Fruit fly (Drosophila melanogaster) whole organism, embryonic: ENCODE data around the gene lark.

Source experiments
- Awh ChIP-seq: fragments of 200-800 bp; sonication (Bioruptor generic); IDR thresholded peaks from 2 replicates; pipeline ENCODE4, ENCODE4 v1.3.6; 2022; ENCODE audit warnings: missing biosample characterization, missing genetic modification characterization
- CG10147 ChIP-seq: fragments of 200-800 bp; sonication (Bioruptor generic); optimal IDR thresholded peaks from 2 replicates; lab custom pipeline; 2019; ENCODE audit warnings: missing biosample characterization, mild to moderate bottlenecking, missing genetic modification characterization, moderate library complexity
- CG11093 ChIP-seq: fragments of 200-800 bp; sonication (Bioruptor generic); IDR thresholded peaks from 3 replicates; pipeline ENCODE4 v1.3.6; 2022; ENCODE audit warnings: missing biosample characterization, missing genetic modification characterization
- CG11398 ChIP-seq: fragments of 200-800 bp; sonication (Bioruptor generic); optimal IDR thresholded peaks from 2 replicates; lab custom pipeline; 2016; ENCODE audit warnings: missing biosample characterization, missing genetic modification characterization
- CG1603 ChIP-seq: fragments of 200-800 bp; sonication (Bioruptor generic); optimal IDR thresholded peaks from 2 replicates; lab custom pipeline; 2019; ENCODE audit warnings: missing biosample characterization, mild to moderate bottlenecking, missing genetic modification characterization, moderate library complexity
- CG16863 ChIP-seq: fragments of 200-800 bp; sonication (Bioruptor generic); optimal IDR thresholded peaks from 3 replicates; lab custom pipeline; 2016; ENCODE audit warnings: missing biosample characterization, missing genetic modification characterization
- CG17359 ChIP-seq: fragments of 200-800 bp; sonication (Bioruptor generic); optimal IDR thresholded peaks from 3 replicates; lab custom pipeline; 2018; ENCODE audit warnings: missing biosample characterization, mild to moderate bottlenecking, missing genetic modification characterization, moderate library complexity
- CG17829 ChIP-seq: fragments of 200-800 bp; optimal IDR thresholded peaks from 2 replicates; lab custom pipeline; 2019; ENCODE audit warnings: missing biosample characterization, mild to moderate bottlenecking, missing genetic modification characterization, moderate library complexity
- CG1832 ChIP-seq: fragments of 200-800 bp; sonication (Bioruptor generic); optimal IDR thresholded peaks from 2 replicates; lab custom pipeline; 2017; ENCODE audit warnings: missing biosample characterization, mild to moderate bottlenecking, missing genetic modification characterization, inconsistent platforms
- CG18764 ChIP-seq: fragments of 200-800 bp; sonication (Bioruptor generic); optimal IDR thresholded peaks from 3 replicates; lab custom pipeline; 2016; ENCODE audit warnings: missing biosample characterization, missing genetic modification characterization
- CG2116 ChIP-seq: fragments of 200-800 bp; sonication (Bioruptor generic); optimal IDR thresholded peaks from 3 replicates; lab custom pipeline; 2018; ENCODE audit warnings: missing biosample characterization, mild to moderate bottlenecking, missing genetic modification characterization
- CG32767 ChIP-seq: fragments of 200-800 bp; sonication (Bioruptor generic); IDR thresholded peaks from 2 replicates; pipeline ENCODE4 v1.3.6; 2022; ENCODE audit warnings: missing biosample characterization, missing genetic modification characterization
- CG3838 ChIP-seq: fragments of 200-800 bp; sonication (Bioruptor generic); optimal IDR thresholded peaks from 3 replicates; lab custom pipeline; 2016; ENCODE audit warnings: missing biosample characterization, missing genetic modification characterization
- CG4617 ChIP-seq: fragments of 200-800 bp; sonication (Bioruptor generic); optimal IDR thresholded peaks from 3 replicates; lab custom pipeline; 2016; ENCODE audit warnings: missing biosample characterization, missing genetic modification characterization, borderline replicate concordance
- CG6689 ChIP-seq: fragments of 200-800 bp; sonication (Bioruptor generic); IDR thresholded peaks from 2 replicates; pipeline ENCODE4 v1.3.6; 2022; ENCODE audit warnings: missing biosample characterization, missing genetic modification characterization
- CG7987 ChIP-seq: fragments of 200-800 bp; sonication (Bioruptor generic); optimal IDR thresholded peaks from 2 replicates; lab custom pipeline; 2018; ENCODE audit warnings: missing biosample characterization, mild to moderate bottlenecking, missing genetic modification characterization, moderate library complexity
- CG8359 ChIP-seq: fragments of 200-800 bp; sonication (Bioruptor generic); optimal IDR thresholded peaks from 2 replicates; lab custom pipeline; 2017; ENCODE audit warnings: missing biosample characterization, mild to moderate bottlenecking, missing genetic modification characterization, borderline replicate concordance
- Deaf1 ChIP-seq: fragments of 200-800 bp; optimal IDR thresholded peaks from 3 replicates; lab custom pipeline; 2019; ENCODE audit warnings: missing biosample characterization, mild to moderate bottlenecking, missing genetic modification characterization, moderate library complexity
- Dip3 ChIP-seq: fragments of 200-800 bp; sonication (Bioruptor generic); optimal IDR thresholded peaks from 3 replicates; lab custom pipeline; 2016; ENCODE audit warnings: missing biosample characterization, missing genetic modification characterization
- Dll ChIP-seq: fragments of 200-800 bp; sonication (Bioruptor generic); IDR thresholded peaks from 4 replicates; pipeline ENCODE4 v1.3.6; 2022; ENCODE audit warnings: missing biosample characterization, missing genetic modification characterization; ENCODE audit not compliant: partially characterized antibody
- Doc3 ChIP-seq: fragments of 200-800 bp; sonication (Bioruptor generic); IDR thresholded peaks from 3 replicates; pipeline ENCODE4 v1.3.6; 2022; ENCODE audit warnings: missing biosample characterization, missing genetic modification characterization; ENCODE audit not compliant: partially characterized antibody
- E2f1 ChIP-seq: fragments of 200-800 bp; sonication (Bioruptor generic); IDR thresholded peaks from 2 replicates; pipeline ENCODE4 v1.3.6; 2022; ENCODE audit warnings: missing biosample characterization, missing genetic modification characterization
- H15 ChIP-seq: fragments of 200-800 bp; sonication (Bioruptor generic); IDR thresholded peaks from 3 replicates; pipeline ENCODE4 v1.3.6; 2022; ENCODE audit warnings: missing biosample characterization, missing genetic modification characterization
- HHEX ChIP-seq: fragments of 200-800 bp; sonication (Bioruptor generic); optimal IDR thresholded peaks from 3 replicates; lab custom pipeline; 2017; ENCODE audit warnings: missing biosample characterization, mild to moderate bottlenecking, missing genetic modification characterization, missing genetic modification reagents
- Meics ChIP-seq: fragments of 200-800 bp; sonication (Bioruptor generic); optimal IDR thresholded peaks from 2 replicates; lab custom pipeline; 2017; ENCODE audit warnings: missing biosample characterization, mild to moderate bottlenecking, missing genetic modification characterization
- Mes4 ChIP-seq: fragments of 200-800 bp; sonication (Bioruptor generic); optimal IDR thresholded peaks from 2 replicates; lab custom pipeline; 2016; ENCODE audit warnings: missing biosample characterization, missing genetic modification characterization
- NfI ChIP-seq: fragments of 200-800 bp; sonication (Bioruptor generic); optimal IDR thresholded peaks from 3 replicates; lab custom pipeline; 2018; ENCODE audit warnings: missing biosample characterization, mild to moderate bottlenecking, missing genetic modification characterization, moderate library complexity
- Poxn ChIP-seq: fragments of 200-800 bp; sonication (Bioruptor generic); IDR thresholded peaks from 2 replicates; pipeline ENCODE4 v1.3.6; 2022; ENCODE audit warnings: missing biosample characterization, missing genetic modification characterization
- Spps ChIP-seq: fragments of 200-800 bp; sonication (Bioruptor generic); optimal IDR thresholded peaks from 2 replicates; lab custom pipeline; 2018; ENCODE audit warnings: missing biosample characterization, mild to moderate bottlenecking, missing genetic modification characterization
- Sry-δ ChIP-seq: fragments of 200-800 bp; sonication (Bioruptor generic); optimal IDR thresholded peaks from 2 replicates; lab custom pipeline; 2016; ENCODE audit warnings: missing biosample characterization, missing genetic modification characterization
- Usf ChIP-seq: fragments of 200-800 bp; sonication (Bioruptor generic); optimal IDR thresholded peaks from 2 replicates; lab custom pipeline; 2017; ENCODE audit warnings: missing genotype, missing biosample characterization, missing genetic modification characterization
- Xrp1 ChIP-seq: fragments of 200-800 bp; sonication (Bioruptor generic); IDR thresholded peaks from 2 replicates; pipeline ENCODE4 v1.3.6; 2022; ENCODE audit warnings: missing biosample characterization, missing genetic modification characterization
- bigmax ChIP-seq: fragments of 200-800 bp; sonication (Bioruptor generic); optimal IDR thresholded peaks from 2 replicates; lab custom pipeline; 2018; ENCODE audit warnings: missing biosample characterization, mild to moderate bottlenecking, missing genetic modification characterization
- ems ChIP-seq: fragments of 200-800 bp; sonication (Bioruptor generic); optimal IDR thresholded peaks from 3 replicates; lab custom pipeline; 2016; ENCODE audit warnings: missing biosample characterization, missing genetic modification characterization
- eyg ChIP-seq: fragments of 200-800 bp; sonication (Bioruptor generic); optimal IDR thresholded peaks from 3 replicates; lab custom pipeline; 2016; ENCODE audit warnings: missing biosample characterization, missing genetic modification characterization
- hkb ChIP-seq, 2 experiments: fragments of 200-800 bp in 1 of 2; fragments of >200 bp in 1 of 2; sonication (Bioruptor generic) in 1 of 2; IDR thresholded peaks in 1 of 2; optimal IDR thresholded peaks in 1 of 2; 2 replicates each; pipeline versions ENCODE4 v1.3.6 to Lab custom; 2017 to 2022; ENCODE audit warnings: missing biosample characterization in 1 of 2, missing genetic modification characterization in 1 of 2
- psq ChIP-seq: fragments of 200-800 bp; sonication (Bioruptor generic); optimal IDR thresholded peaks from 2 replicates; lab custom pipeline; 2017; ENCODE audit warnings: missing biosample characterization, missing genetic modification characterization
- pum ChIP-seq: fragments of 200-800 bp; sonication (Bioruptor generic); optimal IDR thresholded peaks from 2 replicates; lab custom pipeline; 2016; ENCODE audit warnings: missing biosample characterization, missing genetic modification characterization
- ro ChIP-seq: fragments of 200-800 bp; sonication (Bioruptor generic); IDR thresholded peaks from 2 replicates; pipeline ENCODE4 v1.3.6; 2022; ENCODE audit warnings: missing biosample characterization, missing genetic modification characterization
- row ChIP-seq: fragments of 200-800 bp; sonication (Bioruptor generic); IDR thresholded peaks from 3 replicates; pipeline ENCODE4 v1.3.6; 2022; ENCODE audit warnings: missing biosample characterization, missing genetic modification characterization
- schlank ChIP-seq: fragments of 200-800 bp; sonication (Bioruptor generic); optimal IDR thresholded peaks from 2 replicates; lab custom pipeline; 2018; ENCODE audit warnings: missing biosample characterization, mild to moderate bottlenecking, missing genetic modification characterization
- scrt ChIP-seq: fragments of 200-800 bp; sonication (Bioruptor generic); optimal IDR thresholded peaks from 2 replicates; lab custom pipeline; 2018; ENCODE audit warnings: missing biosample characterization, mild to moderate bottlenecking, missing genetic modification characterization, moderate library complexity
- shn ChIP-seq: fragments of 200-800 bp; sonication (Bioruptor generic); optimal IDR thresholded peaks from 3 replicates; lab custom pipeline; 2016; ENCODE audit warnings: missing biosample characterization, missing genetic modification characterization
- slbo ChIP-seq: fragments of 200-800 bp; sonication (Bioruptor generic); IDR thresholded peaks from 2 replicates; pipeline ENCODE4 v1.3.6; 2022; ENCODE audit warnings: missing biosample characterization, missing genetic modification characterization
- tap ChIP-seq: fragments of 200-800 bp; optimal IDR thresholded peaks from 3 replicates; lab custom pipeline; 2019; ENCODE audit warnings: missing biosample characterization, mild to moderate bottlenecking, missing genetic modification characterization, moderate library complexity
- tio ChIP-seq: fragments of 200-800 bp; sonication (Bioruptor generic); optimal IDR thresholded peaks from 2 replicates; lab custom pipeline; 2017; ENCODE audit warnings: missing biosample characterization, missing genetic modification characterization, inconsistent platforms
- twi ChIP-seq: fragments of 200-800 bp; optimal IDR thresholded peaks from 2 replicates; lab custom pipeline; 2019; ENCODE audit warnings: missing biosample characterization, mild to moderate bottlenecking, missing genetic modification characterization, moderate library complexity
- wdn ChIP-seq: fragments of 200-800 bp; sonication (Bioruptor generic); IDR thresholded peaks from 2 replicates; pipeline ENCODE4 v1.3.6; 2022; ENCODE audit warnings: missing biosample characterization, missing genetic modification characterization
- z ChIP-seq: fragments of 200-800 bp; sonication (Bioruptor generic); IDR thresholded peaks from 3 replicates; pipeline ENCODE4 v1.3.6; 2022; ENCODE audit warnings: missing biosample characterization, missing genetic modification characterization

lark gene

DNA sequence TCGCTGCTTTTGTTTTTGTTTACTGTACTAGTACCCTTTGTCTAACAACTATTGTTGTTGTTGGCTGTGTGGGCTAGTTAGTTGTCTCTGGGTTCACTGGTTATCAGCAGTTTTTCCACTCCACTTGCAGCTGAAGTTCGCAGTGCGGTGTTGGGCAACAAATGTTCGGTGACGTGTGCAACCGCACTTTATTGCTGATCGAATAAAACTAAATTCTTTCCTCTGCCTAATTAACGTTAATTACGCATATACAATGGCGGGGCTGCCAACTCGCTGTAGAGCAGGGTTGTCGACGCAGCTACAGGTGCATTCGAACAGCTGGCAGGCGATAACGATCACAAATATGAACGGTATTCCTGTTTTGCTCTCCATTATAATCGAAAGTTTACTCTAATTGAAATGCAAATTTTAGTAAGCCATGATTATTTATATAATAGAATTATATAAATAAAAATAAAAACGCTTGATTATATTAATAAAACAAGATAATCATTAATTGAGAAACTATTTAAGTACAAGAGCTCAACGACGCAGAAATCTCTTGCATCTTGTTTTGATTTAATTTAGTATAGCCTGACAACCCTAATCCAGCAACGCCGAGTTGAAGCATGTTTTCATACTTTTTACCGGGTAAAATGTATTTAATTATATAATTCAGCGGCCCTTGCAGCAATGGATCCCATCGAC is 10.4 kb upstream of the lark start, which contains the start of the genes mrva, CG42307 and mus312 (continued):
- TF ChIP-seq tio (no peak), z (GFP tag; lab: Robert Waterston, UW) (no peak), NfI (peak; percentile 91), Dip3 (GFP tag; lab: Kevin White, UChicago) (peak; percentile 43), CG17829 (peak; percentile 95), slbo (peak; percentile 91), Poxn (GFP tag; lab: Robert Waterston, UW) (peak; percentile 27; the same call in 1 of the 2 replicates), ro (GFP tag; lab: Robert Waterston, UW) (peak; percentile 63), scrt (GFP tag; lab: Kevin White, UChicago) (peak; percentile 92), Awh (GFP tag; lab: Robert Waterston, UW) (peak; percentile 73), psq (GFP tag; lab: Kevin White, UChicago) (peak; percentile 68), Doc3 (GFP tag; lab: Robert Waterston, UW) (no peak), CG7987 (peak; percentile 31), row (GFP tag; lab: Robert Waterston, UW) (peak; percentile 96), CG17359 (tag; lab: Kevin White, UChicago) (peak; percentile 87), Usf (GFP tag; lab: Kevin White, UChicago) (peak; percentile 73), Meics (GFP tag; lab: Kevin White, UChicago) (peak; percentile 85), CG8359 (peak; percentile 62), Spps (tag; lab: Kevin White, UChicago) (peak; percentile 72), CG10147 (peak; percentile 91), Sry-δ (peak; percentile 42), CG16863 (no peak), hkb (optimal IDR thresholded peaks at IDR 0.05; lab: Kevin White, UChicago) (no peak), hkb (GFP tag; IDR thresholded peaks at IDR 0.05; lab: Robert Waterston, UW) (peak; percentile 63; the same call in 1 of the 2 replicates), CG6689 (GFP tag; lab: Robert Waterston, UW) (peak; percentile 91), CG11398 (no peak), Xrp1 (GFP tag; lab: Robert Waterston, UW) (peak; percentile 87), CG11093 (GFP tag; lab: Robert Waterston, UW) (peak; percentile 46; the same call in 2 of the 3 replicates), Dll (GFP tag; lab: Robert Waterston, UW) (peak; percentile 60; the same call in 3 of the 4 replicates), E2f1 (GFP tag; lab: Robert Waterston, UW) (peak; percentile 84), H15 (peak; percentile 77), Mes4 (no peak), CG1832 (no peak), bigmax (GFP tag; lab: Kevin White, UChicago) (no peak), Deaf1 (no peak), CG3838 (GFP tag; lab: Kevin White, UChicago) (peak; percentile 0), eyg (no peak), HHEX (GFP tag; lab: Kevin White, UChicago) (peak; percentile 88), CG32767 (GFP tag; lab: Robert Waterston, UW) (peak; percentile 87), CG2116 (GFP tag; lab: Kevin White, UChicago) (peak; percentile 85), twi (tag; lab: Kevin White, UChicago) (peak; percentile 91), pum (GFP tag; lab: Kevin White, UChicago) (peak; percentile 45), CG18764 (peak; percentile 83), CG4617 (GFP tag; lab: Kevin White, UChicago) (peak; percentile 87), shn (GFP tag; lab: Kevin White, UChicago) (peak; percentile 17), schlank (peak; percentile 54), tap (tag; lab: Kevin White, UChicago) (no peak), ems (GFP tag; lab: Kevin White, UChicago) (peak; percentile 33), wdn (GFP tag; lab: Robert Waterston, UW) (peak; percentile 63), CG1603 (tag; lab: Kevin White, UChicago) (no peak)
